Fruit fly (Drosophila melanogaster) whole organism, embryonic: Measurements from ENCODE around the gene LPCAT.

Experiments
- B-H2 ChIP-seq: fragments of 200-800 bp; sonication (Bioruptor generic); optimal IDR thresholded peaks from 2 replicates; lab custom pipeline; 2018; ENCODE audit warnings: missing biosample characterization, mild to moderate bottlenecking, missing genetic modification characterization
- Blimp-1 ChIP-seq: fragments of 200-800 bp; sonication (Bioruptor generic); optimal IDR thresholded peaks from 3 replicates; lab custom pipeline; 2018; ENCODE audit warnings: missing biosample characterization, missing genetic modification characterization, mild to moderate bottlenecking, moderate library complexity, missing genetic modification reagents
- C15 ChIP-seq: fragments of 200-800 bp; sonication (Bioruptor generic); IDR thresholded peaks from 3 replicates; pipeline ENCODE4 v1.3.6; 2022; ENCODE audit warnings: missing biosample characterization, missing genetic modification characterization
- CG11247 ChIP-seq: fragments of 200-800 bp; sonication (Bioruptor generic); IDR thresholded peaks from 2 replicates; pipeline ENCODE4 v1.3.6; 2022; ENCODE audit warnings: missing biosample characterization, missing genetic modification characterization
- CG14710 ChIP-seq: fragments of 200-800 bp; sonication (Bioruptor generic); optimal IDR thresholded peaks from 3 replicates; lab custom pipeline; 2019; ENCODE audit warnings: missing biosample characterization, mild to moderate bottlenecking, missing genetic modification characterization, moderate library complexity
- CG15073 ChIP-seq: fragments of 200-800 bp; sonication (Bioruptor generic); optimal IDR thresholded peaks from 2 replicates; lab custom pipeline; 2016; ENCODE audit warnings: missing biosample characterization, missing genetic modification characterization
- CG15269 ChIP-seq: fragments of 200-800 bp; sonication (Bioruptor generic); optimal IDR thresholded peaks from 2 replicates; lab custom pipeline; 2018; ENCODE audit warnings: missing biosample characterization, mild to moderate bottlenecking, missing genetic modification characterization, moderate library complexity
- CG15514 ChIP-seq: fragments of 200-800 bp; sonication (Bioruptor generic); optimal IDR thresholded peaks from 3 replicates; lab custom pipeline; 2017; ENCODE audit warnings: missing biosample characterization, missing genetic modification characterization, mild to moderate bottlenecking, moderate library complexity, missing genetic modification reagents
- CG2678 ChIP-seq: fragments of 200-800 bp; sonication (Bioruptor generic); optimal IDR thresholded peaks from 3 replicates; lab custom pipeline; 2019; ENCODE audit warnings: missing biosample characterization, mild to moderate bottlenecking, missing genetic modification characterization, moderate library complexity
- CG30431 ChIP-seq: fragments of 200-800 bp; sonication (Bioruptor generic); optimal IDR thresholded peaks from 2 replicates; lab custom pipeline; 2017; ENCODE audit warnings: missing biosample characterization, missing genetic modification characterization
- CG31441 ChIP-seq: fragments of 200-800 bp; sonication (Bioruptor generic); IDR thresholded peaks from 2 replicates; pipeline ENCODE4 v1.3.6; 2022; ENCODE audit warnings: missing biosample characterization, missing genetic modification characterization
- CG32532 ChIP-seq: fragments of 200-800 bp; sonication (Bioruptor generic); IDR thresholded peaks from 2 replicates; pipeline ENCODE4 v1.3.6; 2022; ENCODE audit warnings: missing biosample characterization, missing genetic modification characterization
- CG33557 ChIP-seq: fragments of 200-800 bp; sonication (Bioruptor generic); optimal IDR thresholded peaks from 2 replicates; lab custom pipeline; 2019; ENCODE audit warnings: missing biosample characterization, mild to moderate bottlenecking, missing genetic modification characterization, moderate library complexity
- CG3995 ChIP-seq: fragments of 200-800 bp; sonication (Bioruptor generic); optimal IDR thresholded peaks from 3 replicates; lab custom pipeline; 2016; ENCODE audit warnings: missing biosample characterization, missing genetic modification characterization
- CG4854 ChIP-seq: fragments of 200-800 bp; sonication (Bioruptor generic); optimal IDR thresholded peaks from 2 replicates; lab custom pipeline; 2016; ENCODE audit warnings: missing biosample characterization, missing genetic modification characterization, inconsistent platforms
- CG6791 ChIP-seq: fragments of 200-800 bp; sonication (Bioruptor generic); IDR thresholded peaks from 3 replicates; pipeline ENCODE4 v1.3.6; 2022; ENCODE audit warnings: missing biosample characterization, missing genetic modification characterization; ENCODE audit not compliant: partially characterized antibody
- CG7556 ChIP-seq: fragments of 200-800 bp; sonication (Bioruptor generic); optimal IDR thresholded peaks from 2 replicates; lab custom pipeline; 2017; ENCODE audit warnings: missing biosample characterization, mild to moderate bottlenecking, missing genetic modification characterization
- CG9797 ChIP-seq: fragments of 200-800 bp; sonication (Bioruptor generic); optimal IDR thresholded peaks from 3 replicates; lab custom pipeline; 2018; ENCODE audit warnings: missing biosample characterization, mild to moderate bottlenecking, missing genetic modification characterization
- CG9932 ChIP-seq: fragments of 200-800 bp; sonication (Bioruptor generic); IDR thresholded peaks from 2 replicates; pipeline ENCODE4 v1.3.6; 2022; ENCODE audit warnings: missing biosample characterization, missing genetic modification characterization
- CHES-1-like ChIP-seq: fragments of 200-800 bp; sonication (Bioruptor generic); optimal IDR thresholded peaks from 2 replicates; lab custom pipeline; 2016; ENCODE audit warnings: missing biosample characterization, missing genetic modification characterization
- D19B ChIP-seq: fragments of 200-800 bp; sonication (Bioruptor generic); optimal IDR thresholded peaks from 2 replicates; lab custom pipeline; 2017; ENCODE audit warnings: missing biosample characterization, mild to moderate bottlenecking, missing genetic modification characterization
- Doc3 ChIP-seq: fragments of 200-800 bp; sonication (Bioruptor generic); IDR thresholded peaks from 3 replicates; pipeline ENCODE4 v1.3.6; 2022; ENCODE audit warnings: missing biosample characterization, missing genetic modification characterization; ENCODE audit not compliant: partially characterized antibody
- Dp ChIP-seq: fragments of 200-800 bp; sonication (Bioruptor generic); optimal IDR thresholded peaks from 2 replicates; lab custom pipeline; 2018; ENCODE audit warnings: missing biosample characterization, mild to moderate bottlenecking, missing genetic modification characterization, moderate library complexity
- Dref ChIP-seq: fragments of 200-800 bp; sonication (Bioruptor generic); IDR thresholded peaks from 2 replicates; pipeline ENCODE4 v1.3.6; 2022; ENCODE audit warnings: missing biosample characterization, missing genetic modification characterization
- Fer3 ChIP-seq: fragments of 200-800 bp; sonication (Bioruptor generic); optimal IDR thresholded peaks from 2 replicates; lab custom pipeline; 2018; ENCODE audit warnings: missing biosample characterization, mild to moderate bottlenecking, missing genetic modification characterization, moderate library complexity
- GATAe ChIP-seq: fragments of 200-800 bp; sonication (Bioruptor generic); conservative IDR thresholded peaks from 2 replicates; pipeline ENCODE4 v1.3.6; 2022; ENCODE audit warnings: missing biosample characterization, missing genetic modification characterization
- H15 ChIP-seq: fragments of 200-800 bp; sonication (Bioruptor generic); IDR thresholded peaks from 3 replicates; pipeline ENCODE4 v1.3.6; 2022; ENCODE audit warnings: missing biosample characterization, missing genetic modification characterization
- Hey ChIP-seq: fragments of 200-800 bp; sonication (Bioruptor generic); optimal IDR thresholded peaks from 3 replicates; lab custom pipeline; 2018; ENCODE audit warnings: missing biosample characterization, mild to moderate bottlenecking, missing genetic modification characterization
- MBD-R2 ChIP-seq: fragments of 200-800 bp; sonication (Bioruptor generic); IDR thresholded peaks from 2 replicates; pipeline ENCODE4 v1.3.6; 2022; ENCODE audit warnings: missing biosample characterization, missing genetic modification characterization
- Mrtf ChIP-seq: fragments of 200-800 bp; sonication (Bioruptor generic); IDR thresholded peaks from 3 replicates; pipeline ENCODE4 v1.3.6; 2022; ENCODE audit warnings: missing biosample characterization, missing genetic modification characterization
- Nf-YA ChIP-seq: fragments of 200-800 bp; sonication (Bioruptor generic); IDR thresholded peaks from 2 replicates; pipeline ENCODE4 v1.3.6; 2022; ENCODE audit warnings: missing biosample characterization, missing genetic modification characterization
- Ssrp ChIP-seq: fragments of 200-800 bp; sonication (Bioruptor generic); optimal IDR thresholded peaks from 2 replicates; lab custom pipeline; 2018; ENCODE audit warnings: missing biosample characterization, mild to moderate bottlenecking, missing genetic modification characterization, moderate library complexity
- ara ChIP-seq: fragments of 200-800 bp; sonication (Bioruptor generic); IDR thresholded peaks from 2 replicates; pipeline ENCODE4 v1.3.6; 2022; ENCODE audit warnings: missing biosample characterization, missing genetic modification characterization
- bab2 ChIP-seq: fragments of 200-800 bp; sonication (Bioruptor generic); optimal IDR thresholded peaks from 2 replicates; lab custom pipeline; 2016; ENCODE audit warnings: missing biosample characterization, missing genetic modification characterization
- caup ChIP-seq: fragments of 200-800 bp; sonication (Bioruptor generic); optimal IDR thresholded peaks from 3 replicates; lab custom pipeline; 2017; ENCODE audit warnings: missing biosample characterization, mild to moderate bottlenecking, missing genetic modification characterization, moderate library complexity; ENCODE audit not compliant: severe bottlenecking
- cwo ChIP-seq: fragments of 200-800 bp; sonication (Bioruptor generic); optimal IDR thresholded peaks from 3 replicates; lab custom pipeline; 2017; ENCODE audit warnings: missing biosample characterization, missing genetic modification characterization, mild to moderate bottlenecking, moderate library complexity, missing genetic modification reagents
- fd102C ChIP-seq: fragments of 200-800 bp; sonication (Bioruptor generic); optimal IDR thresholded peaks from 2 replicates; lab custom pipeline; 2018; ENCODE audit warnings: missing biosample characterization, mild to moderate bottlenecking, missing genetic modification characterization, moderate library complexity
- fru ChIP-seq: fragments of >200 bp; optimal IDR thresholded peaks from 2 replicates; lab custom pipeline; 2017
- grn ChIP-seq: fragments of 200-800 bp; sonication (Bioruptor generic); optimal IDR thresholded peaks from 3 replicates; lab custom pipeline; 2017; ENCODE audit warnings: missing biosample characterization, missing genetic modification characterization
- knrl ChIP-seq: fragments of 200-800 bp; sonication (Bioruptor generic); IDR thresholded peaks from 3 replicates; pipeline ENCODE4 v1.3.6; 2022; ENCODE audit warnings: missing biosample characterization, missing genetic modification characterization; ENCODE audit not compliant: partially characterized antibody
- lola ChIP-seq, 3 experiments: fragments of >200 bp in 2 of 3; fragments of 200-800 bp in 1 of 3; sonication (Bioruptor generic) in 1 of 3; optimal IDR thresholded peaks; 2 replicates each; lab custom pipeline; 2017 to 2019; ENCODE audit warnings: missing biosample characterization in 3 of 3, missing genetic modification characterization in 3 of 3, mild to moderate bottlenecking in 1 of 3, moderate library complexity in 1 of 3
- mam ChIP-seq: fragments of 200-800 bp; sonication (Bioruptor generic); optimal IDR thresholded peaks from 3 replicates; lab custom pipeline; 2016; ENCODE audit warnings: missing biosample characterization, missing genetic modification characterization
- nerfin-1 ChIP-seq: fragments of 200-800 bp; sonication (Bioruptor generic); optimal IDR thresholded peaks from 3 replicates; lab custom pipeline; 2019; ENCODE audit warnings: missing biosample characterization, mild to moderate bottlenecking, missing genetic modification characterization, moderate library complexity
- p53 ChIP-seq: fragments of 200-800 bp; sonication (Bioruptor generic); optimal IDR thresholded peaks from 2 replicates; lab custom pipeline; 2016; ENCODE audit warnings: missing biosample characterization, missing genetic modification characterization
- pzg ChIP-seq: fragments of 200-800 bp; sonication (Bioruptor generic); optimal IDR thresholded peaks from 3 replicates; lab custom pipeline; 2018; ENCODE audit warnings: missing biosample characterization, mild to moderate bottlenecking, missing genetic modification characterization, moderate library complexity
- ranshi ChIP-seq: fragments of 200-800 bp; sonication (Bioruptor generic); IDR thresholded peaks from 2 replicates; pipeline ENCODE4 v1.3.6; 2022; ENCODE audit warnings: missing biosample characterization, missing genetic modification characterization
- slp2 ChIP-seq: fragments of 200-800 bp; sonication (Bioruptor generic); optimal IDR thresholded peaks from 2 replicates; lab custom pipeline; 2016; ENCODE audit warnings: missing biosample characterization, missing genetic modification characterization
- stc ChIP-seq: fragments of 200-800 bp; sonication (Bioruptor generic); IDR thresholded peaks from 2 replicates; pipeline ENCODE4 v1.3.6; 2022; ENCODE audit warnings: missing biosample characterization, missing genetic modification characterization
- tin ChIP-seq: fragments of 200-800 bp; sonication (Bioruptor generic); optimal IDR thresholded peaks from 3 replicates; lab custom pipeline; 2016; ENCODE audit warnings: missing biosample characterization, missing genetic modification characterization
- wek ChIP-seq: fragments of 200-800 bp; sonication (Bioruptor generic); optimal IDR thresholded peaks from 3 replicates; lab custom pipeline; 2018; ENCODE audit warnings: missing biosample characterization, mild to moderate bottlenecking, missing genetic modification characterization, moderate library complexity

The LPCAT gene

dm6 chrX:9554346-9554808 is 25.4 kb downstream of the LPCAT start, which contains the start of gene RpS28b (continued):
- TF ChIP-seq caup (GFP tag; lab: Kevin White, UChicago), result peak; percentile 97
- TF ChIP-seq CG9932, result peak; percentile 90
- peak; percentile 71 for TF ChIP-seq pzg
- TF ChIP-seq grn (GFP tag; lab: Kevin White, UChicago), result no peak
- peak; percentile 88 for TF ChIP-seq CHES-1-like (GFP tag; lab: Kevin White, UChicago)
- peak; percentile 53; the same call in 2 of the 3 replicates for TF ChIP-seq Doc3
- peak; percentile 66; the same call in 2 of the 3 replicates for TF ChIP-seq knrl (GFP tag; lab: Robert Waterston, UW)
- peak; percentile 47; the same call in 1 of the 2 replicates for TF ChIP-seq MBD-R2 (GFP tag; lab: Robert Waterston, UW)
- peak; percentile 71 for TF ChIP-seq CG3995 (GFP tag; lab: Kevin White, UChicago)
- peak; percentile 84 for TF ChIP-seq Hey (tag; lab: Kevin White, UChicago)
- no peak for TF ChIP-seq CG15073 (GFP tag; lab: Kevin White, UChicago)
- peak; percentile 63 for TF ChIP-seq CG14710 (tag; lab: Kevin White, UChicago)
- TF ChIP-seq CG33557, result peak; percentile 80
- TF ChIP-seq CG7556 (GFP tag; lab: Kevin White, UChicago), result peak; percentile 40
- peak; percentile 90 for TF ChIP-seq ranshi (GFP tag; lab: Robert Waterston, UW)
- peak; percentile 90 for TF ChIP-seq Mrtf
- peak; percentile 79 for TF ChIP-seq mam (GFP tag; lab: Kevin White, UChicago)
- TF ChIP-seq CG15514 (GFP tag; lab: Kevin White, UChicago), result peak; percentile 90
- TF ChIP-seq p53 (GFP tag; lab: Kevin White, UChicago), result peak; percentile 84
- TF ChIP-seq Fer3 (tag; lab: Kevin White, UChicago), result peak; percentile 89
- TF ChIP-seq C15 (GFP tag; lab: Robert Waterston, UW), result peak; percentile 88
- peak; percentile 74 for TF ChIP-seq fd102C (GFP tag; lab: Kevin White, UChicago)
- TF ChIP-seq lola (GFP tag; optimal IDR thresholded peaks at IDR 0.05; lab: Kevin White, UChicago), result peak in 1 of 3 experiments; percentile 28
- TF ChIP-seq CG6791 (GFP tag; lab: Robert Waterston, UW), result peak; percentile 89
- peak; percentile 39 for TF ChIP-seq CG31441 (GFP tag; lab: Robert Waterston, UW)
- TF ChIP-seq CG15269 (tag; lab: Kevin White, UChicago), result peak; percentile 83
- peak; percentile 73 for TF ChIP-seq tin (GFP tag; lab: Kevin White, UChicago)
- peak; percentile 78 for TF ChIP-seq D19B
- TF ChIP-seq bab2 (GFP tag; lab: Kevin White, UChicago), result peak; percentile 72
- TF ChIP-seq fru, result no peak
- peak; percentile 95 for TF ChIP-seq CG11247
- peak; percentile 89 for TF ChIP-seq CG30431 (GFP tag; lab: Kevin White, UChicago)
- TF ChIP-seq CG32532 (GFP tag; lab: Robert Waterston, UW), result peak; percentile 95
- TF ChIP-seq nerfin-1 (tag; lab: Kevin White, UChicago), result peak; percentile 70
- peak; percentile 83 for TF ChIP-seq CG4854 (GFP tag; lab: Kevin White, UChicago)
- TF ChIP-seq Blimp-1 (GFP tag; lab: Kevin White, UChicago), result no peak
- peak; percentile 95 for TF ChIP-seq B-H2 (GFP tag; lab: Kevin White, UChicago)
- TF ChIP-seq CG2678 (tag; lab: Kevin White, UChicago), result peak; percentile 62
- TF ChIP-seq GATAe (GFP tag; lab: Robert Waterston, UW), result peak; percentile 74
- peak; percentile 51 for TF ChIP-seq Ssrp
- peak; percentile 89 for TF ChIP-seq slp2 (GFP tag; lab: Kevin White, UChicago)
- peak; percentile 81 for TF ChIP-seq stc
- peak; percentile 91 for TF ChIP-seq wek
- peak; percentile 93 for TF ChIP-seq H15 (GFP tag; lab: Robert Waterston, UW)
- peak; percentile 76 for TF ChIP-seq cwo (GFP tag; lab: Kevin White, UChicago)
- TF ChIP-seq Dref (GFP tag; lab: Robert Waterston, UW), result peak; percentile 97
- TF ChIP-seq ara (GFP tag; lab: Robert Waterston, UW), result peak; percentile 88
- TF ChIP-seq Dp, result peak; percentile 26
- peak; percentile 48 for TF ChIP-seq CG9797 (GFP tag; lab: Kevin White, UChicago)
- peak; percentile 87 for TF ChIP-seq Nf-YA (GFP tag; lab: Robert Waterston, UW)
